Fruit fly (Drosophila melanogaster) whole organism, wandering third instar larva: ENCODE data around the gene MP1.

Experiments used
- Abd-B ChIP-seq: fragments of >200 bp; optimal IDR thresholded peaks from 2 replicates; lab custom pipeline; 2017; ENCODE audit warnings: missing biosample characterization, missing genetic modification characterization
- CG9705 ChIP-seq: fragments of 200-800 bp; sonication (Bioruptor generic); optimal IDR thresholded peaks from 2 replicates; lab custom pipeline; 2018; ENCODE audit warnings: missing biosample characterization, mild to moderate bottlenecking, missing genetic modification characterization
- Dfd ChIP-seq: fragments of >200 bp; optimal IDR thresholded peaks from 2 replicates; lab custom pipeline; 2017; ENCODE audit warnings: missing biosample characterization, missing genetic modification characterization
- Dif ChIP-seq: fragments of 200-275, 200-300 bp; sonication (Bioruptor generic); optimal IDR thresholded peaks from 2 replicates; lab custom pipeline; 2018; ENCODE audit warnings: missing biosample characterization, missing genetic modification characterization; ENCODE audit not compliant: partially characterized antibody
- GATAd ChIP-seq: sonication (Bioruptor generic); optimal IDR thresholded peaks from 2 replicates; lab custom pipeline; 2016; ENCODE audit warnings: missing biosample characterization, missing genetic modification characterization
- Hnf4 ChIP-seq: fragments of 200-800 bp; sonication (Bioruptor generic); optimal IDR thresholded peaks from 2 replicates; lab custom pipeline; 2016; ENCODE audit warnings: missing biosample characterization, mild to moderate bottlenecking, missing genetic modification characterization
- Hr78 ChIP-seq: fragments of >200 bp; optimal IDR thresholded peaks from 2 replicates; lab custom pipeline; 2017; ENCODE audit warnings: missing biosample characterization, missing genetic modification characterization
- Hr83 ChIP-seq: fragments of 200-300 bp; sonication (Bioruptor generic); optimal IDR thresholded peaks from 2 replicates; lab custom pipeline; 2016; ENCODE audit warnings: missing biosample characterization, mild to moderate bottlenecking, missing genetic modification characterization, moderate library complexity; ENCODE audit not compliant: poor library complexity, severe bottlenecking
- Jra ChIP-seq: sonication (Bioruptor generic); optimal IDR thresholded peaks from 2 replicates; lab custom pipeline; 2016; ENCODE audit warnings: missing biosample characterization, missing genetic modification characterization
- Mio ChIP-seq: sonication (Bioruptor generic); optimal IDR thresholded peaks from 2 replicates; lab custom pipeline; 2016; ENCODE audit warnings: missing biosample characterization, missing genetic modification characterization
- Myc ChIP-seq: fragments of >200 bp; optimal IDR thresholded peaks from 2 replicates; lab custom pipeline; 2017
- N ChIP-seq: fragments of >200 bp; optimal IDR thresholded peaks from 2 replicates; lab custom pipeline; 2018; ENCODE audit warnings: missing biosample characterization, missing external identifiers, missing genetic modification characterization
- OdsH ChIP-seq: fragments of 200-800 bp; sonication (Bioruptor generic); optimal IDR thresholded peaks from 2 replicates; lab custom pipeline; 2016; ENCODE audit warnings: missing biosample characterization, mild to moderate bottlenecking, missing genetic modification characterization
- Rel ChIP-seq, 2 experiments: fragments of 200-800 bp; sonication (Bioruptor generic) in 1 of 2; optimal IDR thresholded peaks; 2 replicates in 1 of 2; 3 replicates in 1 of 2; lab custom pipeline; 2016 to 2019; ENCODE audit warnings: mild to moderate bottlenecking in 2 of 2, missing biosample characterization in 2 of 2, missing genetic modification characterization in 2 of 2, moderate library complexity in 1 of 2
- Vsx2 ChIP-seq: fragments of 200-300, 225-300 bp; sonication (Bioruptor generic); optimal IDR thresholded peaks from 2 replicates; lab custom pipeline; 2018; ENCODE audit warnings: missing biosample characterization, missing genetic modification characterization; ENCODE audit not compliant: partially characterized antibody
- br ChIP-seq: fragments of 200-800 bp; sonication (Bioruptor generic); optimal IDR thresholded peaks from 2 replicates; lab custom pipeline; 2016; ENCODE audit warnings: missing biosample characterization, missing genetic modification characterization
- brk ChIP-seq: fragments of 200-800 bp; sonication (Bioruptor generic); optimal IDR thresholded peaks from 2 replicates; lab custom pipeline; 2016; ENCODE audit warnings: missing biosample characterization, mild to moderate bottlenecking, missing genetic modification characterization
- dl ChIP-seq, 2 experiments: fragments of 175-275, 200-275 bp in 1 of 2; fragments of 200-275 bp in 1 of 2; sonication (Bioruptor generic); optimal IDR thresholded peaks; lab custom pipeline; 2018; ENCODE audit warnings: mild to moderate bottlenecking in 2 of 2, missing biosample characterization in 2 of 2, missing genetic modification characterization in 2 of 2, moderate library complexity in 2 of 2; ENCODE audit not compliant: partially characterized antibody in 2 of 2, insufficient read depth in 1 of 2
- dmrt93B ChIP-seq: fragments of 200-800 bp; sonication (Bioruptor generic); optimal IDR thresholded peaks from 2 replicates; lab custom pipeline; 2018; ENCODE audit warnings: missing biosample characterization, mild to moderate bottlenecking, missing genetic modification characterization
- dsf ChIP-seq: sonication (Bioruptor generic); optimal IDR thresholded peaks from 2 replicates; lab custom pipeline; 2016; ENCODE audit warnings: missing biosample characterization, missing genetic modification characterization, borderline replicate concordance
- ey ChIP-seq: fragments of 200-800 bp; sonication (Bioruptor generic); optimal IDR thresholded peaks from 2 replicates; lab custom pipeline; 2016; ENCODE audit warnings: missing biosample characterization, missing genetic modification characterization
- foxo ChIP-seq, 2 experiments: fragments of 200-800 bp; sonication (Bioruptor generic); optimal IDR thresholded peaks; 2 replicates in 1 of 2; 3 replicates in 1 of 2; lab custom pipeline; 2016 to 2017; ENCODE audit warnings: missing biosample characterization in 2 of 2, missing genetic modification characterization in 2 of 2
- h ChIP-seq: fragments of 200-800 bp; sonication (Bioruptor generic); optimal IDR thresholded peaks from 3 replicates; lab custom pipeline; 2016; ENCODE audit warnings: missing biosample characterization, mild to moderate bottlenecking, missing genetic modification characterization
- jim ChIP-seq: fragments of 175-275, 200-325 bp; sonication (Bioruptor generic); optimal IDR thresholded peaks from 2 replicates; lab custom pipeline; 2016; ENCODE audit warnings: missing biosample characterization, mild to moderate bottlenecking, missing genetic modification characterization
- pan ChIP-seq: fragments of >200 bp; optimal IDR thresholded peaks from 2 replicates; lab custom pipeline; 2017
- psq ChIP-seq: fragments of 200-800 bp; sonication (Bioruptor generic); optimal IDR thresholded peaks from 3 replicates; lab custom pipeline; 2017; ENCODE audit warnings: missing biosample characterization, mild to moderate bottlenecking, missing genetic modification characterization, moderate library complexity
- rgr ChIP-seq: fragments of 200-800 bp; sonication (Bioruptor generic); optimal IDR thresholded peaks from 3 replicates; lab custom pipeline; 2016; ENCODE audit warnings: missing biosample characterization, mild to moderate bottlenecking, missing genetic modification characterization
- sage ChIP-seq: fragments of 200-800 bp; sonication (Bioruptor generic); optimal IDR thresholded peaks from 2 replicates; lab custom pipeline; 2016; ENCODE audit warnings: missing biosample characterization, mild to moderate bottlenecking, missing genetic modification characterization
- sv ChIP-seq: fragments of 200-800 bp; sonication (Bioruptor generic); optimal IDR thresholded peaks from 3 replicates; lab custom pipeline; 2016; ENCODE audit warnings: missing biosample characterization, missing genetic modification characterization
- tai ChIP-seq: sonication (Bioruptor generic); optimal IDR thresholded peaks from 2 replicates; lab custom pipeline; 2016; ENCODE audit warnings: missing biosample characterization, missing genetic modification characterization
- usp ChIP-seq: fragments of >200 bp; optimal IDR thresholded peaks from 2 replicates; lab custom pipeline; 2017; ENCODE audit warnings: missing biosample characterization, missing genetic modification characterization
- woc ChIP-seq: sonication (Bioruptor generic); optimal IDR thresholded peaks from 2 replicates; lab custom pipeline; 2016; ENCODE audit warnings: missing biosample characterization, mild to moderate bottlenecking, missing genetic modification characterization

MP1 gene

dm6 chr3R:4318589-4318988, 10.9 kb downstream of the MP1 start:
- TF ChIP-seq GATAd (no peak), br (GFP tag; lab: Kevin White, UChicago) (no peak), CG9705 (no peak)

- TF ChIP-seq brk (GFP tag; lab: Kevin White, UChicago): no peak
Observed at dm6 chr3R:4318999-4319398, 11.3 kb downstream of the MP1 start, which contains the start of gene Syt14. Gene Syt14, minus strand, starts transcription at chr3R:4319069.

- TF ChIP-seq h (GFP tag; lab: Kevin White, UChicago) (no peak), Hr83 (GFP tag; lab: Kevin White, UChicago) (peak; percentile 30), tai (GFP tag; lab: Kevin White, UChicago) (no peak), OdsH (peak; percentile 37), dl (GFP tag; optimal IDR thresholded peaks at IDR 0.05; lab: Kevin White, UChicago; ENCODE audit: insufficient read depth in 1 of 2, partially characterized antibody in 2 of 2) (no peak), pan (lab: Kevin White, UChicago) (no peak), Mio (GFP tag; lab: Kevin White, UChicago) (no peak), foxo (GFP tag; optimal IDR thresholded peaks at IDR 0.05; lab: Kevin White, UChicago) (no peak), br (GFP tag; lab: Kevin White, UChicago) (peak; percentile 32), brk (GFP tag; lab: Kevin White, UChicago) (no peak), Dif (no peak), Hnf4 (GFP tag; lab: Kevin White, UChicago) (no peak), woc (no peak), jim (no peak), Rel (GFP tag; optimal IDR thresholded peaks at IDR 0.05; lab: Kevin White, UChicago) (no peak), Rel (tag; optimal IDR thresholded peaks at IDR 0.05; lab: Kevin White, UChicago) (peak; percentile 46), Hr78 (no peak), Dfd (GFP tag; lab: Kevin White, UChicago) (no peak), usp (GFP tag; lab: Kevin White, UChicago) (no peak), dmrt93B (GFP tag; lab: Kevin White, UChicago) (no peak), N (GFP tag; lab: Kevin White, UChicago) (no peak), Vsx2 (GFP tag; lab: Kevin White, UChicago) (no peak), Jra (GFP tag; lab: Kevin White, UChicago) (peak; percentile 27), ey (no peak)
Observed at dm6 chr3R:4319507-4320138, 11.9 kb downstream of the MP1 start, which contains the start of gene CG9795. Gene CG9795, plus strand, starts transcription at chr3R:4319683.

- TF ChIP-seq dmrt93B (GFP tag; lab: Kevin White, UChicago) (no peak), Hr83 (GFP tag; lab: Kevin White, UChicago) (peak; percentile 50), Dfd (GFP tag; lab: Kevin White, UChicago) (no peak), psq (no peak), sv (GFP tag; lab: Kevin White, UChicago) (peak; percentile 49), Abd-B (GFP tag; lab: Kevin White, UChicago) (no peak), GATAd (no peak), Myc (lab: Kevin White, UChicago) (no peak), woc (no peak), dsf (peak; percentile 1), Mio (GFP tag; lab: Kevin White, UChicago) (no peak), N (GFP tag; lab: Kevin White, UChicago) (peak; percentile 98), Hr78 (peak; percentile 88), br (GFP tag; lab: Kevin White, UChicago) (no peak), CG9705 (peak; percentile 32), Vsx2 (GFP tag; lab: Kevin White, UChicago) (no peak), tai (GFP tag; lab: Kevin White, UChicago) (no peak), rgr (GFP tag; lab: Kevin White, UChicago) (no peak), jim (no peak), sage (no peak), OdsH (no peak)
Observed at dm6 chr3R:4333964-4334363, 26.3 kb downstream of the MP1 start, which contains the start of gene CG9776. Gene CG9776, minus strand, starts transcription at chr3R:4334071.
